Fruit fly (Drosophila melanogaster) whole organism, prepupa: ENCODE measurements around the gene Acbp2.
A peak's percentile ranks its signal among the peaks of the same experiment; 100 is the strongest.

Experiments
- CG16779 ChIP-seq: fragments of 200-800 bp; sonication (Bioruptor generic); optimal IDR thresholded peaks from 3 replicates; lab custom pipeline; 2017; ENCODE audit warnings: missing biosample characterization, mild to moderate bottlenecking, missing genetic modification characterization
- CG6808 ChIP-seq: fragments of 200-800 bp; sonication (Bioruptor generic); optimal IDR thresholded peaks from 3 replicates; lab custom pipeline; 2017; ENCODE audit warnings: missing biosample characterization, missing genetic modification characterization, mild to moderate bottlenecking, moderate library complexity, missing genetic modification reagents
- CG8319 ChIP-seq: fragments of 200-800 bp; sonication (Bioruptor generic); optimal IDR thresholded peaks from 3 replicates; lab custom pipeline; 2016; ENCODE audit warnings: missing biosample characterization, missing genetic modification characterization
- Eip93F ChIP-seq: fragments of 200-800 bp; sonication (Bioruptor generic); optimal IDR thresholded peaks from 2 replicates; lab custom pipeline; 2016; ENCODE audit warnings: missing biosample characterization, mild to moderate bottlenecking, missing genetic modification characterization
- Ets21C ChIP-seq: fragments of 200-800 bp; sonication (Bioruptor generic); optimal IDR thresholded peaks from 3 replicates; lab custom pipeline; 2016; ENCODE audit warnings: missing biosample characterization, missing genetic modification characterization
- Hr4 ChIP-seq: fragments of 200-800 bp; sonication (Bioruptor generic); optimal IDR thresholded peaks from 3 replicates; lab custom pipeline; 2016; ENCODE audit warnings: missing biosample characterization, missing genetic modification characterization
- Sox15 ChIP-seq: fragments of 200-800 bp; sonication (Bioruptor generic); optimal IDR thresholded peaks from 3 replicates; lab custom pipeline; 2016; ENCODE audit warnings: missing biosample characterization, missing genetic modification characterization
- cyc ChIP-seq: fragments of 200-800 bp; sonication (Bioruptor generic); optimal IDR thresholded peaks from 3 replicates; lab custom pipeline; 2016; ENCODE audit warnings: missing biosample characterization, missing genetic modification characterization
- esn ChIP-seq: fragments of 200-800 bp; sonication (Bioruptor generic); optimal IDR thresholded peaks from 2 replicates; lab custom pipeline; 2016; ENCODE audit warnings: missing biosample characterization, mild to moderate bottlenecking, missing genetic modification characterization, moderate library complexity
- pdm3 ChIP-seq: fragments of 200-800 bp; sonication (Bioruptor generic); optimal IDR thresholded peaks from 3 replicates; lab custom pipeline; 2016; ENCODE audit warnings: missing biosample characterization, missing genetic modification characterization
- spab ChIP-seq: fragments of 200-800 bp; sonication (Bioruptor generic); optimal IDR thresholded peaks from 2 replicates; lab custom pipeline; 2017; ENCODE audit warnings: missing biosample characterization, mild to moderate bottlenecking, missing genetic modification characterization, missing genetic modification reagents
- ss ChIP-seq, 2 experiments: fragments of 200-800 bp; sonication (Bioruptor generic); optimal IDR thresholded peaks; 2 replicates in 1 of 2; 3 replicates in 1 of 2; lab custom pipeline; 2017 to 2018; ENCODE audit warnings: mild to moderate bottlenecking in 2 of 2, missing biosample characterization in 2 of 2, missing genetic modification characterization in 2 of 2, moderate library complexity in 1 of 2

DNA sequence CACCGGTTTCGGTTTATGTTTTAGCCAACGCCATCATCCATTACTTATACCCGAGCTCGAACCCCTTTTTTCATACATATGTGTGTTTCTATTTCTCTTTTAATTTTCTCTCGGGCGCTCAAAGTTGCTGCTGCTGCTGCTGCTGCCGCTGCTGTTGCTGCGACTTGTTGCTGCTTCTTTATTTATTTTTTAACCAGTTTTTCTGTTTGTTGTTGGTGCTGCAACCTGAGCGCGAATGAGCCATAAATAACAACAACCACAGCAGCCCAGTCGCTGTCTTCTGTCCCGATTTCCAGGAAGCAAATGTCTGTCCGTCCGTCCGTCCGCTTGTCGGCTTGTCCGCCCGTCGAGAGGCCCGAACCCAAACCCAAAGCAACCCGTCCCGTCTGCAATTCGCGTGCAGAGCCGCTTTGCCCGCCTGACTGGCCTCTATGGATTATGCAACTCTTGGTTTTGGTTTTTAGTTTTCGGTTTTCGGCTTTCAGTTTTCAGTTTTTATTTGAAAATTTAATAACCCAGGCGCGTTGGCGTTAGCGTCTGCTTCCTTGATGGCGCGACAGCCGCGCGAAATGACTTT is 6.0 kb downstream of the Acbp2 start:
- TF ChIP-seq CG8319 (no peak), esn (no peak), spab (no peak), Ets21C (GFP tag; lab: Kevin White, UChicago) (no peak), CG16779 (no peak), Hr4 (GFP tag; lab: Kevin White, UChicago) (no peak), Sox15 (GFP tag; lab: Kevin White, UChicago) (no peak), ss (GFP tag; optimal IDR thresholded peaks at IDR 0.05; lab: Kevin White, UChicago) (peak in 1 of 2 experiments; percentile 57), cyc (GFP tag; lab: Kevin White, UChicago) (no peak), CG6808 (no peak), pdm3 (no peak), Eip93F (GFP tag; lab: Kevin White, UChicago) (no peak)
